Worm (Caenorhabditis elegans) whole organism, L4 larva: ENCODE data around the gene mans-4.

Source experiments
- F49E8.2 ChIP-seq: sonication (generic microtip); optimal IDR thresholded peaks from 2 replicates; lab custom pipeline; 2016; ENCODE audit warnings: missing compliant biosample characterization, mild to moderate bottlenecking, missing genetic modification characterization, borderline replicate concordance
- ceh-44 ChIP-seq: fragments of 200-800 bp; sonication (Bioruptor generic); IDR thresholded peaks from 2 replicates; pipeline ENCODE4 v1.3.6; 2022; ENCODE audit warnings: missing genetic modification reagents, missing genetic modification characterization, missing compliant biosample characterization
- daf-12 ChIP-seq: fragments of 150-350 bp; optimal IDR thresholded peaks from 2 replicates; lab custom pipeline; 2014; ENCODE audit warnings: missing biosample characterization, missing genetic modification reagents, missing genetic modification characterization
- hmg-1.1 ChIP-seq: fragments of 200-800 bp; sonication (Bioruptor generic); IDR thresholded peaks from 2 replicates; pipeline ENCODE4 v1.3.6; 2022; ENCODE audit warnings: missing genetic modification reagents, missing genetic modification characterization, missing compliant biosample characterization
- lir-3 ChIP-seq: sonication (generic microtip); optimal IDR thresholded peaks from 2 replicates; lab custom pipeline; 2016; ENCODE audit warnings: mild to moderate bottlenecking, missing genetic modification characterization, missing compliant biosample characterization
- madf-9 ChIP-seq: fragments of 200-800 bp; sonication (Bioruptor generic); conservative IDR thresholded peaks from 2 replicates; pipeline ENCODE4 v1.3.6; 2022; ENCODE audit warnings: missing genetic modification reagents, missing genetic modification characterization, missing compliant biosample characterization
- nhr-237 ChIP-seq: sonication (generic microtip); optimal IDR thresholded peaks from 2 replicates; lab custom pipeline; 2017; ENCODE audit warnings: missing biosample characterization, missing genetic modification characterization
- nhr-25 ChIP-seq: sonication (generic microtip); optimal IDR thresholded peaks from 2 replicates; lab custom pipeline; 2017; ENCODE audit warnings: missing genetic modification characterization, mild to moderate bottlenecking, missing compliant biosample characterization, antibody characterized with exemption, moderate library complexity, borderline replicate concordance; ENCODE audit not compliant: insufficient read depth
- nhr-77 ChIP-seq: fragments of 150-350 bp; optimal IDR thresholded peaks from 2 replicates; lab custom pipeline; 2014; ENCODE audit warnings: missing biosample characterization, missing genetic modification characterization

ce11 chrIV:9116452-9116851, 38.1 kb upstream of the mans-4 start:
- TF ChIP-seq lir-3 (tag; lab: Kevin White, UChicago) (no peak), ceh-44 (GFP tag; lab: Robert Waterston, UW) (no peak), nhr-237 (no peak), F49E8.2 (no peak), nhr-25 (tag; lab: Kevin White, UChicago) (no peak), nhr-77 (tag; lab: Kevin White, UChicago) (no peak), madf-9 (GFP tag; lab: Robert Waterston, UW) (no peak), hmg-1.1 (GFP tag; lab: Robert Waterston, UW) (no peak), daf-12 (tag; lab: Kevin White, UChicago) (no peak)
